Worm (Caenorhabditis elegans): ENCODE results near the gene meg-3.

ce11 chrX:1972766-1973165 lies 16.6 kb downstream of the meg-3 start:
- TF ChIP-seq ama-1 (optimal IDR thresholded peaks at IDR 0.05) = no peak
- TF ChIP-seq nhr-10 (tag; optimal IDR thresholded peaks at IDR 0.05) = no peak
- TF ChIP-seq snpc-4 (tag; optimal IDR thresholded peaks at IDR 0.05) = no peak

Measured in whole organism, L2 larva.